Worm (Caenorhabditis elegans) whole organism, young adult: ENCODE results near the gene hog-1.

Experiments
- C17E4.6 ChIP-seq: fragments of 200-800 bp; sonication (Bioruptor generic); IDR thresholded peaks from 2 replicates; pipeline ENCODE4 v1.3.6; 2022; ENCODE audit warnings: missing genetic modification reagents, missing genetic modification characterization, missing compliant biosample characterization
- F52B5.7 ChIP-seq: sonication (generic microtip); optimal IDR thresholded peaks from 2 replicates; lab custom pipeline; 2016; ENCODE audit warnings: mild to moderate bottlenecking, missing genetic modification characterization, missing compliant biosample characterization
- F57A8.1 ChIP-seq: fragments of 200-800 bp; sonication (Bioruptor generic); optimal IDR thresholded peaks from 2 replicates; lab custom pipeline; 2018; ENCODE audit warnings: mild to moderate bottlenecking, missing genetic modification characterization, moderate library complexity, missing compliant biosample characterization
- akir-1 ChIP-seq: fragments of 200-800 bp; sonication (Bioruptor generic); optimal IDR thresholded peaks from 2 replicates; lab custom pipeline; 2018; ENCODE audit warnings: mild to moderate bottlenecking, missing genetic modification characterization, moderate library complexity, missing compliant biosample characterization
- cebp-1 ChIP-seq, 2 experiments: fragments of 200-800 bp in 1 of 2; sonication (Bioruptor generic) in 1 of 2; sonication (generic microtip) in 1 of 2; IDR thresholded peaks in 1 of 2; optimal IDR thresholded peaks in 1 of 2; 2 replicates each; pipeline versions ENCODE4 v1.3.6 to Lab custom; 2017 to 2022; ENCODE audit warnings: missing compliant biosample characterization in 2 of 2, missing genetic modification characterization in 2 of 2, mild to moderate bottlenecking in 1 of 2, missing genetic modification reagents in 1 of 2, moderate library complexity in 1 of 2
- sdz-38 ChIP-seq: sonication (generic microtip); optimal IDR thresholded peaks from 2 replicates; lab custom pipeline; 2016; ENCODE audit warnings: missing genotype, missing genetic modification characterization, missing compliant biosample characterization
- tlf-1 ChIP-seq: fragments of 200-800 bp; sonication (Bioruptor generic); optimal IDR thresholded peaks from 2 replicates; lab custom pipeline; 2018; ENCODE audit warnings: mild to moderate bottlenecking, missing genetic modification characterization, missing compliant biosample characterization

DNA sequence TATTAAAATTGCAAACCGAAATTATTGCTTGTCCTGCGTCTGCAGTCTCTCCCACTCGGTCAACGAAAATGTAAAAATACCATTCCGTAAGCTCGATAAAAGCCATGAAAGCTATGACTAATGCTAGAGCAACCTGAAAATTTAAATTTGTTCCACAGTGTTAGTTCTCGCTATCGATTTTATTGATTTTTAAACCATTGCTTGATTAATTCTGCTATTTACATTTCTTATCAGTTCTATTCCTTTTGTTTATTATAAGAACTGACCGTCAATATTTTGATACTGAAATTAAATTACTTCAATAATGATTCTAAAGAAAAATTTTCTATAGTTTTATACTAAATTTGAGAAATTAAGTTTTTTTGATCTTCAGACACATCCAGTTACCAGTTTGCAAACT, 14.9 kb downstream of the hog-1 start:
- TF ChIP-seq akir-1 (GFP tag; lab: Kevin White, UChicago) (no peak), F57A8.1 (GFP tag; lab: Kevin White, UChicago) (no peak), C17E4.6 (GFP tag; lab: Robert Waterston, UW) (no peak), F52B5.7 (tag; lab: Kevin White, UChicago) (no peak), cebp-1 (GFP tag; IDR thresholded peaks at IDR 0.05; lab: Robert Waterston, UW) (no peak), cebp-1 (tag; optimal IDR thresholded peaks at IDR 0.05; lab: Kevin White, UChicago) (no peak), sdz-38 (tag; lab: Kevin White, UChicago) (no peak), tlf-1 (no peak)
